Worm (Caenorhabditis elegans) whole organism, late embryonic: ENCODE results near the gene C23H3.2.

Source experiments
- C38D4.7 ChIP-seq: fragments of 200-800 bp; sonication (Bioruptor generic); optimal IDR thresholded peaks from 2 replicates; lab custom pipeline; 2018; ENCODE audit warnings: mild to moderate bottlenecking, missing genetic modification characterization, moderate library complexity, missing compliant biosample characterization
- K02D7.2 ChIP-seq: sonication (generic microtip); optimal IDR thresholded peaks from 2 replicates; lab custom pipeline; 2017; ENCODE audit warnings: mild to moderate bottlenecking, missing genetic modification characterization, missing compliant biosample characterization
- Y22D7AL.16 ChIP-seq: sonication (generic microtip); optimal IDR thresholded peaks from 2 replicates; lab custom pipeline; 2016; ENCODE audit warnings: missing genetic modification characterization, missing compliant biosample characterization
- ahr-1 ChIP-seq: sonication (generic microtip); optimal IDR thresholded peaks from 2 replicates; lab custom pipeline; 2016; ENCODE audit warnings: missing genetic modification characterization, missing compliant biosample characterization
- ama-1 ChIP-seq: fragments of 150-350 bp; optimal IDR thresholded peaks from 2 replicates; lab custom pipeline; 2014
- ceh-2 ChIP-seq: sonication (generic microtip); optimal IDR thresholded peaks from 2 replicates; lab custom pipeline; 2016; ENCODE audit warnings: missing genotype, missing genetic modification characterization, missing compliant biosample characterization
- ceh-22 ChIP-seq: sonication (generic microtip); optimal IDR thresholded peaks from 2 replicates; lab custom pipeline; 2017; ENCODE audit warnings: missing biosample characterization, missing genetic modification characterization
- ceh-24 ChIP-seq: sonication (generic microtip); optimal IDR thresholded peaks from 2 replicates; lab custom pipeline; 2016; ENCODE audit warnings: mild to moderate bottlenecking, missing genetic modification characterization, missing compliant biosample characterization
- ceh-30 ChIP-seq: fragments of 150-350 bp; optimal IDR thresholded peaks from 2 replicates; lab custom pipeline; 2014; ENCODE audit warnings: missing biosample characterization, missing genetic modification characterization
- ceh-31 ChIP-seq: sonication (generic microtip); optimal IDR thresholded peaks from 2 replicates; lab custom pipeline; 2016; ENCODE audit warnings: missing genetic modification characterization, missing compliant biosample characterization
- ceh-34 ChIP-seq: sonication (generic microtip); optimal IDR thresholded peaks from 2 replicates; lab custom pipeline; 2016; ENCODE audit warnings: mild to moderate bottlenecking, missing genetic modification characterization, missing compliant biosample characterization
- che-1 ChIP-seq: sonication (generic microtip); optimal IDR thresholded peaks from 2 replicates; lab custom pipeline; 2016; ENCODE audit warnings: mild to moderate bottlenecking, missing genetic modification characterization, missing compliant biosample characterization
- dve-1 ChIP-seq: sonication (generic microtip); optimal IDR thresholded peaks from 2 replicates; lab custom pipeline; 2017; ENCODE audit warnings: antibody characterized with exemption, mild to moderate bottlenecking, missing genetic modification characterization, missing compliant biosample characterization
- eyg-1 ChIP-seq: sonication (generic microtip); optimal IDR thresholded peaks from 2 replicates; lab custom pipeline; 2016; ENCODE audit warnings: missing genotype, missing genetic modification characterization, missing compliant biosample characterization
- fax-1 ChIP-seq: sonication (generic microtip); optimal IDR thresholded peaks from 2 replicates; lab custom pipeline; 2016; ENCODE audit warnings: missing genotype, missing genetic modification characterization, missing compliant biosample characterization
- fkh-6 ChIP-seq: sonication (generic microtip); optimal IDR thresholded peaks from 2 replicates; lab custom pipeline; 2016; ENCODE audit warnings: missing genetic modification characterization, missing compliant biosample characterization
- gmeb-2 ChIP-seq: sonication (generic microtip); optimal IDR thresholded peaks from 2 replicates; lab custom pipeline; 2016; ENCODE audit warnings: missing genetic modification characterization, inconsistent platforms, missing compliant biosample characterization
- hlh-13 ChIP-seq: fragments of 200-800 bp; sonication (Bioruptor generic); optimal IDR thresholded peaks from 2 replicates; lab custom pipeline; 2018; ENCODE audit warnings: mild to moderate bottlenecking, missing genetic modification characterization, missing compliant biosample characterization
- hlh-15 ChIP-seq: sonication (generic microtip); optimal IDR thresholded peaks from 2 replicates; lab custom pipeline; 2016; ENCODE audit warnings: missing genetic modification characterization, missing compliant biosample characterization
- hlh-30 ChIP-seq: sonication (generic microtip); optimal IDR thresholded peaks from 2 replicates; lab custom pipeline; 2017; ENCODE audit warnings: antibody characterized with exemption, missing genetic modification characterization, missing compliant biosample characterization; ENCODE audit not compliant: insufficient read depth
- hlh-6 ChIP-seq: sonication (generic microtip); optimal IDR thresholded peaks from 2 replicates; lab custom pipeline; 2016; ENCODE audit warnings: missing genotype, missing genetic modification characterization, missing compliant biosample characterization
- hlh-8 ChIP-seq: sonication (generic microtip); optimal IDR thresholded peaks from 2 replicates; lab custom pipeline; 2016; ENCODE audit warnings: missing genotype, missing genetic modification characterization, missing compliant biosample characterization
- lim-6 ChIP-seq: sonication (generic microtip); optimal IDR thresholded peaks from 2 replicates; lab custom pipeline; 2016; ENCODE audit warnings: missing genetic modification characterization, missing compliant biosample characterization
- lin-11 ChIP-seq: fragments of 200-800 bp; sonication (Bioruptor generic); optimal IDR thresholded peaks from 2 replicates; lab custom pipeline; 2018; ENCODE audit warnings: mild to moderate bottlenecking, missing genetic modification characterization, missing compliant biosample characterization
- madf-2 ChIP-seq: sonication (generic microtip); optimal IDR thresholded peaks from 2 replicates; lab custom pipeline; 2017; ENCODE audit warnings: missing genetic modification characterization, missing compliant biosample characterization
- mec-3 ChIP-seq: sonication (generic microtip); optimal IDR thresholded peaks from 2 replicates; lab custom pipeline; 2016; ENCODE audit warnings: borderline replicate concordance, missing genetic modification characterization, missing compliant biosample characterization
- nhr-11 ChIP-seq: fragments of 150-350 bp; optimal IDR thresholded peaks from 2 replicates; lab custom pipeline; 2014; ENCODE audit warnings: missing biosample characterization, missing genetic modification characterization
- npax-4 ChIP-seq: sonication (generic microtip); optimal IDR thresholded peaks from 2 replicates; lab custom pipeline; 2016; ENCODE audit warnings: missing genetic modification characterization, missing compliant biosample characterization
- pat-9 ChIP-seq: fragments of 200-800 bp; sonication (Bioruptor generic); optimal IDR thresholded peaks from 2 replicates; lab custom pipeline; 2018; ENCODE audit warnings: mild to moderate bottlenecking, missing genetic modification characterization, moderate library complexity, missing compliant biosample characterization
- pax-1 ChIP-seq: fragments of 150-350 bp; optimal IDR thresholded peaks from 2 replicates; lab custom pipeline; 2014; ENCODE audit warnings: missing biosample characterization, missing genetic modification characterization
- ref-2 ChIP-seq: sonication (generic microtip); optimal IDR thresholded peaks from 2 replicates; lab custom pipeline; 2016; ENCODE audit warnings: missing genetic modification characterization, missing compliant biosample characterization
- sox-4 ChIP-seq: sonication (generic microtip); optimal IDR thresholded peaks from 2 replicates; lab custom pipeline; 2017; ENCODE audit warnings: mild to moderate bottlenecking, missing genetic modification characterization, inconsistent platforms, missing compliant biosample characterization
- tbx-2 ChIP-seq: sonication (generic microtip); optimal IDR thresholded peaks from 2 replicates; lab custom pipeline; 2016; ENCODE audit warnings: missing genetic modification characterization, missing compliant biosample characterization
- ttx-3 ChIP-seq: sonication (generic microtip); optimal IDR thresholded peaks from 2 replicates; lab custom pipeline; 2016; ENCODE audit warnings: missing genetic modification reagents, missing genetic modification characterization, missing compliant biosample characterization
- unc-42 ChIP-seq: sonication (generic microtip); optimal IDR thresholded peaks from 2 replicates; lab custom pipeline; 2016; ENCODE audit warnings: missing genotype, missing genetic modification characterization, missing compliant biosample characterization
- unc-55 ChIP-seq: sonication (generic microtip); optimal IDR thresholded peaks from 2 replicates; lab custom pipeline; 2017; ENCODE audit warnings: missing biosample characterization, missing genetic modification reagents, missing genetic modification characterization
- zip-5 ChIP-seq: sonication (generic microtip); optimal IDR thresholded peaks from 2 replicates; lab custom pipeline; 2016; ENCODE audit warnings: missing genetic modification characterization, missing compliant biosample characterization
- ztf-16 ChIP-seq: sonication (generic microtip); optimal IDR thresholded peaks from 2 replicates; lab custom pipeline; 2017; ENCODE audit warnings: missing genetic modification characterization, missing compliant biosample characterization

The C23H3.2 gene

DNA sequence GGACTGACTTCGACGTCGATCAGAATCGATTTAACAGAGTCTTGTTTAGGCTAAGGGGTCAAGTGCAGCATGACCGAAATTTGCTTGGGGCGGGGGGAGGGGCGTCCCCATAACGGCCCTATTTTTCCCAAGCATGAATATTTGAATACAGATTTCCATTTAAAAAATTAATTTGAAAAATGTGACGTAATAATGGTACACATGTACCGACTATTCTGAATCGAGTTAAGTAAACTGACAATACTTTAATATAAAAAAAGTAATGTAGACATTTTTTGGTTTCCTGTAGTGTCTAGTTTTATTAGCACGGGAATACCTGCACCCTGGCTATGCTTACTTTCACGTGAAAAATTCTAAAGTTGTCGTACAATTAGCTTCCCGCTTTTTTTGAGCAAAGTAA, 25.7 kb downstream of the C23H3.2 start:
- no peak for TF ChIP-seq ahr-1 (tag; lab: Kevin White, UChicago)
- no peak for TF ChIP-seq nhr-11 (tag; lab: Kevin White, UChicago)
- TF ChIP-seq hlh-15 (tag; lab: Kevin White, UChicago): no peak
- no peak for TF ChIP-seq npax-4 (tag; lab: Kevin White, UChicago)
- TF ChIP-seq gmeb-2: no peak
- no peak for TF ChIP-seq unc-55
- no peak for TF ChIP-seq ref-2
- no peak for TF ChIP-seq pax-1 (tag; lab: Kevin White, UChicago)
- TF ChIP-seq pat-9 (tag; lab: Kevin White, UChicago): no peak
- TF ChIP-seq sox-4 (tag; lab: Kevin White, UChicago): no peak
- no peak for TF ChIP-seq eyg-1 (tag; lab: Kevin White, UChicago)
- no peak for TF ChIP-seq hlh-13 (GFP tag; lab: Kevin White, UChicago)
- no peak for TF ChIP-seq ceh-24 (tag; lab: Kevin White, UChicago)
- TF ChIP-seq lim-6 (tag; lab: Kevin White, UChicago): no peak
- TF ChIP-seq zip-5: no peak
- TF ChIP-seq hlh-6 (tag; lab: Kevin White, UChicago): no peak
- no peak for TF ChIP-seq ceh-31 (tag; lab: Kevin White, UChicago)
- no peak for TF ChIP-seq dve-1 (tag; lab: Kevin White, UChicago)
- no peak for TF ChIP-seq fkh-6 (tag; lab: Kevin White, UChicago)

DNA sequence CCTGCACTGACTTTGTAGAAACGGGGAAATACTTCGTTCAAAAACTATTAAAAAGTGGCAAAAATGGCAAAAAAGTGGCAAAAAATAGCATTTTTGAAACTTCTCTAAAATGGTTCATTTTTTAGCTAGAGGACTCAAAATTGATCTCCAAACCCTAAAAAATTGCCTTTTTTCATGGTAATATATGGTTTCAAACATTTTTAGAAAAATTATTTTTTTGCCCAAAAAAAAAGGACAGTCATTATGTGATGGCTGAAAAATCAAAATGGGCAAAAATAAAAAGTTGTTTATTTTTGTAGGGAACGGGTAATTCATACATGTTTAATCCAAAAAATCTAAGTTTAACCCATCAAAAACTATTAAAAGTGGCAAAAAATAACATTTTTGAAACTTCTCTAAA, 26.8 kb downstream of the C23H3.2 start:
- TF ChIP-seq ceh-22 (tag; lab: Kevin White, UChicago) (no peak), ztf-16 (tag; lab: Kevin White, UChicago) (no peak), nhr-11 (tag; lab: Kevin White, UChicago) (no peak), ttx-3 (tag; lab: Kevin White, UChicago) (no peak), che-1 (tag; lab: Kevin White, UChicago) (no peak), pat-9 (tag; lab: Kevin White, UChicago) (no peak)

DNA sequence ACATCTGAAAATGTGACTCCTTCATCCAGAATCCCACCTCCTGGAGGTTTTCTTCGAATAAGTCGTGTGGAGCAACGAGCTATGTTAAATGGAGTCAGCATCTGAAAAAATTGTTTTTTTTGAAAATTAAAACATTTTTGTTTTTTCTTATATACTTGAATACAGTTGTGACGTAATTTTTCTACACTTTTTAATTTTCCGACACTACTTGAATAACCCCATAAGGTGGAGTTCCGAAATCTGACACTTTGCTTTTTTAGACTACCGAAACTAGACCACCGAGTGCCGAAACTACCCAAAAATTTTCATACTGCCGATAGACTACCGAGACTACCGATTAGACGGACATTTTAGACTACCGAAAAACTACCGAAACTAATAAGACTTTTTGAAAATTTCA, 30.3 kb downstream of the C23H3.2 start, which contains the start of gene mcat-1:
mcat-1 (minus strand) TSS at position 101 of the 400 bp plus-strand sequence.
- no peak for TF ChIP-seq madf-2 (tag; lab: Kevin White, UChicago)
- no peak for TF ChIP-seq K02D7.2 (tag; lab: Kevin White, UChicago)
- TF ChIP-seq unc-55: no peak
- no peak for TF ChIP-seq fax-1
- TF ChIP-seq pax-1 (tag; lab: Kevin White, UChicago): no peak
- no peak for TF ChIP-seq C38D4.7 (GFP tag; lab: Kevin White, UChicago)
- TF ChIP-seq lin-11: no peak
- no peak for TF ChIP-seq Y22D7AL.16 (tag; lab: Kevin White, UChicago)
- TF ChIP-seq hlh-15 (tag; lab: Kevin White, UChicago): no peak
- no peak for TF ChIP-seq ttx-3 (tag; lab: Kevin White, UChicago)
- TF ChIP-seq hlh-30 (tag; lab: Kevin White, UChicago): no peak
- no peak for TF ChIP-seq ceh-30 (tag; lab: Kevin White, UChicago)
- TF ChIP-seq unc-42: no peak
- no peak for TF ChIP-seq tbx-2
- no peak for TF ChIP-seq hlh-8 (tag; lab: Kevin White, UChicago)

DNA sequence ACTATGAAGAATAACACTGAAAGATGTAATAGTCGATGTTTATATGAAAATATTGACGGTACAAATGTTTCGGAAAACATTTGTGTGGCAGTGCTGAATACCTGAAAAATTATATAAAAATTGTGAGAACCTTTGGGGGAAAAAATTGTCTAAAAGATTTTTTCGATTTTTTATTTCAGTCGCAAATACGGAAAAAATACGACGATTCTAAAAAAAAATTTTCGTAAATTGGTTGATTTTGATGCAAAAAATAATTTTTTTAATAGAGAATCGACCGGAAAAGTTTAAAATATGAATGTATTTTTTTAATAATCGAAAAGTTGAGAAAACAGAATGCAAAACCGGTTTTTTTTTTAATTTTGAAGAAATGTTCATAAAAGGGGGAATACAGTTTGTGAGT, 34.1 kb downstream of the C23H3.2 start, which contains the start of gene C50D2.7:
C50D2.7 (minus strand) TSS at position 101 of the 400 bp plus-strand sequence.
- no peak for TF ChIP-seq ceh-34
- no peak for TF ChIP-seq fkh-6 (tag; lab: Kevin White, UChicago)
- no peak for TF ChIP-seq ztf-16 (tag; lab: Kevin White, UChicago)
- no peak for TF ChIP-seq hlh-30 (tag; lab: Kevin White, UChicago)
- no peak for TF ChIP-seq Y22D7AL.16 (tag; lab: Kevin White, UChicago)
- no peak for TF ChIP-seq pax-1 (tag; lab: Kevin White, UChicago)
- no peak for TF ChIP-seq ref-2
- TF ChIP-seq mec-3 (tag; lab: Kevin White, UChicago): no peak
- no peak for TF ChIP-seq lim-6 (tag; lab: Kevin White, UChicago)
- no peak for TF ChIP-seq ama-1 (lab: Kevin White, UChicago)
- no peak for TF ChIP-seq npax-4 (tag; lab: Kevin White, UChicago)
- TF ChIP-seq ceh-2 (tag; lab: Kevin White, UChicago): no peak
- TF ChIP-seq unc-55: no peak
